Fruit fly (Drosophila melanogaster) whole organism, embryonic: Measurements from ENCODE around the gene sad.

Experiments used
- CG11456 ChIP-seq: fragments of 200-800 bp; sonication (Bioruptor generic); IDR thresholded peaks from 3 replicates; pipeline ENCODE4 v1.3.6; 2022; ENCODE audit warnings: missing biosample characterization, missing genetic modification characterization
- CG12769 ChIP-seq: fragments of 200-800 bp; sonication (Bioruptor generic); optimal IDR thresholded peaks from 2 replicates; lab custom pipeline; 2019; ENCODE audit warnings: missing biosample characterization, mild to moderate bottlenecking, missing genetic modification characterization, moderate library complexity
- CG13624 ChIP-seq: fragments of 200-800 bp; sonication (Bioruptor generic); optimal IDR thresholded peaks from 2 replicates; lab custom pipeline; 2016; ENCODE audit warnings: missing biosample characterization, missing genetic modification characterization
- CG1529 ChIP-seq: fragments of 200-800 bp; sonication (Bioruptor generic); optimal IDR thresholded peaks from 3 replicates; lab custom pipeline; 2018; ENCODE audit warnings: missing biosample characterization, missing genetic modification characterization
- CG15514 ChIP-seq: fragments of 200-800 bp; sonication (Bioruptor generic); optimal IDR thresholded peaks from 3 replicates; lab custom pipeline; 2017; ENCODE audit warnings: missing biosample characterization, missing genetic modification characterization, mild to moderate bottlenecking, moderate library complexity, missing genetic modification reagents
- CG17612 ChIP-seq: fragments of 200-800 bp; sonication (Bioruptor generic); IDR thresholded peaks from 2 replicates; pipeline ENCODE4 v1.3.6; 2022; ENCODE audit warnings: missing biosample characterization, missing genetic modification characterization
- CG17802 ChIP-seq: fragments of 200-800 bp; sonication (Bioruptor generic); optimal IDR thresholded peaks from 2 replicates; lab custom pipeline; 2018; ENCODE audit warnings: missing biosample characterization, mild to moderate bottlenecking, missing genetic modification characterization, moderate library complexity
- CG17829 ChIP-seq: fragments of 200-800 bp; optimal IDR thresholded peaks from 2 replicates; lab custom pipeline; 2019; ENCODE audit warnings: missing biosample characterization, mild to moderate bottlenecking, missing genetic modification characterization, moderate library complexity
- CG18262 ChIP-seq: fragments of 200-800 bp; optimal IDR thresholded peaks from 3 replicates; lab custom pipeline; 2019; ENCODE audit warnings: missing biosample characterization, mild to moderate bottlenecking, missing genetic modification characterization, moderate library complexity
- CG4360 ChIP-seq: fragments of 200-800 bp; sonication (Bioruptor generic); IDR thresholded peaks from 2 replicates; pipeline ENCODE4 v1.3.6; 2022; ENCODE audit warnings: missing biosample characterization, missing genetic modification characterization
- CG4404 ChIP-seq: fragments of 200-800 bp; sonication (Bioruptor generic); IDR thresholded peaks from 2 replicates; pipeline ENCODE4 v1.3.6; 2022; ENCODE audit warnings: missing biosample characterization, missing genetic modification characterization
- CG6683 ChIP-seq: fragments of 200-800 bp; sonication (Bioruptor generic); optimal IDR thresholded peaks from 2 replicates; lab custom pipeline; 2017; ENCODE audit warnings: missing biosample characterization, mild to moderate bottlenecking, missing genetic modification characterization, missing genetic modification reagents
- CG8281 ChIP-seq: fragments of 200-800 bp; sonication (Bioruptor generic); optimal IDR thresholded peaks from 2 replicates; lab custom pipeline; 2018; ENCODE audit warnings: missing biosample characterization, mild to moderate bottlenecking, missing genetic modification characterization, moderate library complexity
- CG8924 ChIP-seq: fragments of 200-800 bp; optimal IDR thresholded peaks from 3 replicates; lab custom pipeline; 2019; ENCODE audit warnings: missing biosample characterization, mild to moderate bottlenecking, missing genetic modification characterization, moderate library complexity
- CG9727 ChIP-seq: fragments of 200-800 bp; sonication (Bioruptor generic); optimal IDR thresholded peaks from 3 replicates; lab custom pipeline; 2017; ENCODE audit warnings: missing biosample characterization, mild to moderate bottlenecking, missing genetic modification characterization
- Chrac-16 ChIP-seq: fragments of 200-800 bp; sonication (Bioruptor generic); optimal IDR thresholded peaks from 3 replicates; lab custom pipeline; 2016; ENCODE audit warnings: missing biosample characterization, missing genetic modification characterization
- D ChIP-seq, 2 experiments: fragments of 200-800 bp in 1 of 2; fragments of >200 bp in 1 of 2; sonication (Bioruptor generic) in 1 of 2; optimal IDR thresholded peaks; 2 replicates in 1 of 2; 3 replicates in 1 of 2; lab custom pipeline; 2017; ENCODE audit warnings: mild to moderate bottlenecking in 1 of 2, missing biosample characterization in 1 of 2, missing genetic modification characterization in 1 of 2, missing genetic modification reagents in 1 of 2
- Dad ChIP-seq: fragments of 200-800 bp; sonication (Bioruptor generic); optimal IDR thresholded peaks from 3 replicates; lab custom pipeline; 2016; ENCODE audit warnings: missing biosample characterization, missing genetic modification characterization
- Dek ChIP-seq: fragments of 200-800 bp; sonication (Bioruptor generic); optimal IDR thresholded peaks from 3 replicates; lab custom pipeline; 2019; ENCODE audit warnings: missing biosample characterization, mild to moderate bottlenecking, missing genetic modification characterization, moderate library complexity
- Doc2 ChIP-seq: fragments of 200-800 bp; sonication (Bioruptor generic); IDR thresholded peaks from 2 replicates; pipeline ENCODE4 v1.3.6; 2022; ENCODE audit warnings: missing biosample characterization, missing genetic modification characterization
- Hr39 ChIP-seq: fragments of >200 bp; optimal IDR thresholded peaks from 2 replicates; lab custom pipeline; 2017
- Hr51 ChIP-seq, 2 experiments: fragments of 200-800 bp; sonication (Bioruptor generic); optimal IDR thresholded peaks; 2 replicates in 1 of 2; 3 replicates in 1 of 2; lab custom pipeline; 2016 to 2018; ENCODE audit warnings: missing biosample characterization in 2 of 2, missing genetic modification characterization in 2 of 2, mild to moderate bottlenecking in 1 of 2, moderate library complexity in 1 of 2
- MTF-1 ChIP-seq: fragments of 200-800 bp; sonication (Bioruptor generic); optimal IDR thresholded peaks from 2 replicates; lab custom pipeline; 2018; ENCODE audit warnings: missing biosample characterization, mild to moderate bottlenecking, missing genetic modification characterization, borderline replicate concordance
- Sox100B ChIP-seq: fragments of 200-800 bp; sonication (Bioruptor generic); optimal IDR thresholded peaks from 3 replicates; lab custom pipeline; 2018; ENCODE audit warnings: missing biosample characterization, mild to moderate bottlenecking, missing genetic modification characterization
- Sry-β ChIP-seq: fragments of 200-800 bp; sonication (Bioruptor generic); optimal IDR thresholded peaks from 2 replicates; lab custom pipeline; 2018; ENCODE audit warnings: missing biosample characterization, mild to moderate bottlenecking, missing genetic modification characterization, moderate library complexity
- Usf ChIP-seq: fragments of 200-800 bp; sonication (Bioruptor generic); optimal IDR thresholded peaks from 2 replicates; lab custom pipeline; 2017; ENCODE audit warnings: missing genotype, missing biosample characterization, missing genetic modification characterization
- Xbp1 ChIP-seq: fragments of 200-800 bp; sonication (Bioruptor generic); optimal IDR thresholded peaks from 3 replicates; lab custom pipeline; 2016; ENCODE audit warnings: missing biosample characterization, mild to moderate bottlenecking, missing genetic modification characterization
- ase ChIP-seq: fragments of 200-800 bp; sonication (Bioruptor generic); IDR thresholded peaks from 3 replicates; pipeline ENCODE4 v1.3.6; 2022; ENCODE audit warnings: missing biosample characterization, missing genetic modification characterization
- cas ChIP-seq: fragments of 200-800 bp; sonication (Bioruptor generic); IDR thresholded peaks from 2 replicates; pipeline ENCODE4 v1.3.6; 2022; ENCODE audit warnings: missing biosample characterization, missing genetic modification characterization
- crol ChIP-seq: fragments of 200-800 bp; sonication (Bioruptor generic); IDR thresholded peaks from 2 replicates; pipeline ENCODE4 v1.3.6; 2022; ENCODE audit warnings: missing biosample characterization, missing genetic modification characterization
- danr ChIP-seq: fragments of 200-800 bp; sonication (Bioruptor generic); IDR thresholded peaks from 2 replicates; pipeline ENCODE4 v1.3.6; 2022; ENCODE audit warnings: missing biosample characterization, missing genetic modification characterization
- fd3F ChIP-seq: fragments of 200-800 bp; sonication (Bioruptor generic); optimal IDR thresholded peaks from 2 replicates; lab custom pipeline; 2018; ENCODE audit warnings: missing biosample characterization, mild to moderate bottlenecking, missing genetic modification characterization, moderate library complexity
- fd64A ChIP-seq: fragments of 200-800 bp; sonication (Bioruptor generic); optimal IDR thresholded peaks from 3 replicates; lab custom pipeline; 2018; ENCODE audit warnings: missing biosample characterization, mild to moderate bottlenecking, missing genetic modification characterization
- knrl ChIP-seq: fragments of 200-800 bp; sonication (Bioruptor generic); IDR thresholded peaks from 3 replicates; pipeline ENCODE4 v1.3.6; 2022; ENCODE audit warnings: missing biosample characterization, missing genetic modification characterization; ENCODE audit not compliant: partially characterized antibody
- odd ChIP-seq: fragments of 200-800 bp; sonication (Bioruptor generic); optimal IDR thresholded peaks from 2 replicates; lab custom pipeline; 2017; ENCODE audit warnings: missing biosample characterization, mild to moderate bottlenecking, missing genetic modification characterization
- pb ChIP-seq: fragments of 200-800 bp; sonication (Bioruptor generic); optimal IDR thresholded peaks from 3 replicates; lab custom pipeline; 2016; ENCODE audit warnings: missing biosample characterization, missing genetic modification characterization
- pnt ChIP-seq: fragments of 200-800 bp; sonication (Bioruptor generic); optimal IDR thresholded peaks from 3 replicates; lab custom pipeline; 2016; ENCODE audit warnings: missing biosample characterization, missing genetic modification characterization
- sens ChIP-seq: fragments of 200-800 bp; sonication (Bioruptor generic); peaks from one replicate; lab custom pipeline; 2016; ENCODE audit warnings: missing biosample characterization, missing genetic modification characterization
- shn ChIP-seq: fragments of 200-800 bp; sonication (Bioruptor generic); optimal IDR thresholded peaks from 3 replicates; lab custom pipeline; 2016; ENCODE audit warnings: missing biosample characterization, missing genetic modification characterization
- sna ChIP-seq: fragments of 200-800 bp; sonication (Bioruptor generic); IDR thresholded peaks from 2 replicates; pipeline ENCODE4 v1.3.6; 2022; ENCODE audit warnings: missing biosample characterization, missing genetic modification characterization; ENCODE audit not compliant: partially characterized antibody
- sqz ChIP-seq: fragments of 200-800 bp; sonication (Bioruptor generic); optimal IDR thresholded peaks from 3 replicates; lab custom pipeline; 2018; ENCODE audit warnings: missing biosample characterization, mild to moderate bottlenecking, missing genetic modification characterization
- ssp ChIP-seq: fragments of 200-800 bp; sonication (Bioruptor generic); IDR thresholded peaks from 2 replicates; pipeline ENCODE4 v1.3.6; 2022; ENCODE audit warnings: missing biosample characterization, missing genetic modification characterization
- stwl ChIP-seq: fragments of 200-800 bp; sonication (Bioruptor generic); optimal IDR thresholded peaks from 3 replicates; lab custom pipeline; 2018; ENCODE audit warnings: missing biosample characterization, mild to moderate bottlenecking, missing genetic modification characterization, moderate library complexity
- tup ChIP-seq: fragments of 200-800 bp; sonication (Bioruptor generic); optimal IDR thresholded peaks from 2 replicates; lab custom pipeline; 2016; ENCODE audit warnings: missing biosample characterization, mild to moderate bottlenecking, missing genetic modification characterization, moderate library complexity
- unc-4 ChIP-seq: fragments of 200-800 bp; sonication (Bioruptor generic); IDR thresholded peaks from 2 replicates; pipeline ENCODE4 v1.3.6; 2022; ENCODE audit warnings: missing biosample characterization, missing genetic modification characterization; ENCODE audit not compliant: partially characterized antibody
- usp ChIP-seq: fragments of >200 bp; optimal IDR thresholded peaks from 2 replicates; lab custom pipeline; 2017; ENCODE audit warnings: missing biosample characterization, missing genetic modification characterization
- vvl ChIP-seq: fragments of 200-800 bp; sonication (Bioruptor generic); IDR thresholded peaks from 2 replicates; pipeline ENCODE4 v1.3.6; 2022; ENCODE audit warnings: missing biosample characterization, missing genetic modification characterization
- wdn ChIP-seq: fragments of 200-800 bp; sonication (Bioruptor generic); IDR thresholded peaks from 2 replicates; pipeline ENCODE4 v1.3.6; 2022; ENCODE audit warnings: missing biosample characterization, missing genetic modification characterization
- zen2 ChIP-seq: fragments of 200-800 bp; sonication (Bioruptor generic); IDR thresholded peaks from 3 replicates; pipeline ENCODE4 v1.3.6; 2022; ENCODE audit warnings: missing biosample characterization, missing genetic modification characterization; ENCODE audit not compliant: partially characterized antibody

The sad gene

dm6 chr3R:11882506-11882953 is 5.5 kb downstream of the sad start, which contains the start of the genes CG6962 and CG31368 (continued):
- TF ChIP-seq ase (GFP tag; lab: Robert Waterston, UW) (peak; percentile 75), wdn (GFP tag; lab: Robert Waterston, UW) (peak; percentile 64), Chrac-16 (GFP tag; lab: Kevin White, UChicago) (peak; percentile 84), Usf (GFP tag; lab: Kevin White, UChicago) (peak; percentile 66), stwl (peak; percentile 78), Sox100B (GFP tag; lab: Kevin White, UChicago) (no peak), fd3F (peak; percentile 81), CG6683 (GFP tag; lab: Kevin White, UChicago) (no peak), shn (GFP tag; lab: Kevin White, UChicago) (peak; percentile 30), vvl (GFP tag; lab: Robert Waterston, UW) (peak; percentile 89), Hr39 (lab: Kevin White, UChicago) (no peak), CG9727 (peak; percentile 82), sna (GFP tag; lab: Robert Waterston, UW) (no peak), MTF-1 (peak; percentile 37), CG17612 (GFP tag; lab: Robert Waterston, UW) (peak; percentile 46; the same call in 1 of the 2 replicates), CG8281 (peak; percentile 33), CG4404 (GFP tag; lab: Robert Waterston, UW) (peak; percentile 80), CG8924 (tag; lab: Kevin White, UChicago) (peak; percentile 81), Dad (GFP tag; lab: Kevin White, UChicago) (peak; percentile 66), crol (no peak), CG11456 (GFP tag; lab: Robert Waterston, UW) (peak; percentile 90), CG12769 (tag; lab: Kevin White, UChicago) (no peak), sqz (GFP tag; lab: Kevin White, UChicago) (no peak), danr (GFP tag; lab: Robert Waterston, UW) (peak; percentile 48), Xbp1 (peak; percentile 92), CG13624 (GFP tag; lab: Kevin White, UChicago) (peak; percentile 40), CG18262 (tag; lab: Kevin White, UChicago) (peak; percentile 80), knrl (peak; percentile 54; the same call in 1 of the 3 replicates), CG1529 (GFP tag; lab: Kevin White, UChicago) (peak; percentile 28), CG17802 (tag; lab: Kevin White, UChicago) (peak; percentile 82), CG4360 (GFP tag; lab: Robert Waterston, UW) (peak; percentile 22; the same call in 1 of the 2 replicates), fd64A (GFP tag; lab: Kevin White, UChicago) (no peak), cas (GFP tag; lab: Robert Waterston, UW) (0 out of 2 replicates have a peak, but pooled peaks have one; percentile 46), zen2 (no peak), Sry-β (GFP tag; lab: Kevin White, UChicago) (no peak), unc-4 (0 out of 2 replicates have a peak, but pooled peaks have one; percentile 20), odd (peak; percentile 38), pb (GFP tag; lab: Kevin White, UChicago) (no peak), Doc2 (GFP tag; lab: Robert Waterston, UW) (no peak), tup (GFP tag; lab: Kevin White, UChicago) (peak; percentile 54), D (optimal IDR thresholded peaks at IDR 0.05; lab: Kevin White, UChicago) (no peak), D (GFP tag; optimal IDR thresholded peaks at IDR 0.05; lab: Kevin White, UChicago) (peak; percentile 58), ssp (GFP tag; lab: Robert Waterston, UW) (peak; percentile 98), CG15514 (peak; percentile 78), usp (GFP tag; lab: Kevin White, UChicago) (no peak), Dek (tag; lab: Kevin White, UChicago) (peak; percentile 86), sens (GFP tag; lab: Kevin White, UChicago) (peak; percentile 94), Hr51 (GFP tag; optimal IDR thresholded peaks at IDR 0.05; lab: Kevin White, UChicago) (peak; percentile 68 to 80), CG17829 (tag; lab: Kevin White, UChicago) (peak; percentile 90), pnt (GFP tag; lab: Kevin White, UChicago) (peak; percentile 67)
